Worm (Caenorhabditis elegans) whole organism, L2 larva: ENCODE measurements around the gene srz-24.

Source experiments
- aly-2 ChIP-seq: fragments of 150-350 bp; optimal IDR thresholded peaks from 2 replicates; lab custom pipeline; 2014; ENCODE audit warnings: missing biosample characterization, missing genetic modification characterization
- ceh-16 ChIP-seq: fragments of 150-350 bp; optimal IDR thresholded peaks from 2 replicates; lab custom pipeline; 2014; ENCODE audit warnings: missing biosample characterization, missing genetic modification characterization
- lin-13 ChIP-seq: fragments of 150-350 bp; optimal IDR thresholded peaks from 2 replicates; lab custom pipeline; 2014; ENCODE audit warnings: missing biosample characterization, missing genetic modification reagents, missing genetic modification characterization
- mdl-1 ChIP-seq, 2 experiments: fragments of 150-350 bp in 1 of 2; sonication (generic microtip) in 1 of 2; optimal IDR thresholded peaks; 2 replicates each; lab custom pipeline; 2017; ENCODE audit warnings: missing biosample characterization in 2 of 2, missing genetic modification characterization in 2 of 2
- nhr-12 ChIP-seq: fragments of 150-350 bp; optimal IDR thresholded peaks from 2 replicates; lab custom pipeline; 2014; ENCODE audit warnings: missing biosample characterization, missing genetic modification characterization
- skn-1 ChIP-seq: sonication (generic microtip); optimal IDR thresholded peaks from 2 replicates; lab custom pipeline; 2017; ENCODE audit warnings: missing biosample characterization, missing genetic modification characterization
- snpc-4 ChIP-seq: fragments of 150-350 bp; optimal IDR thresholded peaks from 2 replicates; lab custom pipeline; 2014; ENCODE audit warnings: missing biosample characterization, missing genetic modification characterization
- ztf-11 ChIP-seq: sonication (generic microtip); optimal IDR thresholded peaks from 2 replicates; lab custom pipeline; 2017; ENCODE audit warnings: missing biosample characterization, missing genetic modification characterization

DNA sequence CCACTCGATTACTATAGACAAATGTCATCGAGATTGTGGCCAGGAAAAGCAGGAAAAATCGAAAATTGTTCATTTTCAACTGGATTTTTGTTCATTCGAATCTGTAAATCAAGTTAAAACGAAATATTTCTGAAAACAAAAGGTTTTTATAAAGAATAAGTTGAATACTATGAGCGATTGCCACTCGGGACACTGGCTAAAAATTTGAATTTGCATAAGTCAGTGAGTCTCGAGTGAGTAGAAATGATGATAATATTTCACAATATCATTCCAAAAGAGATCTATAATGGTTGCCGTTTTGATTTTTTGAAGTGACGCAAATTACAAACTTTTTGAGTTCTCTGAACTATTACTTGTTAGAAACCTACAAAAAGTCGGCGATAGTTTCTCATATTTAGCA is 39.6 kb upstream of the srz-24 start, which contains the start of gene T28H11.8:
- no peak for TF ChIP-seq ceh-16
- TF ChIP-seq lin-13: no peak
- no peak for TF ChIP-seq ztf-11 (tag; lab: Kevin White, UChicago)
- no peak for TF ChIP-seq nhr-12 (tag; lab: Kevin White, UChicago)
- TF ChIP-seq snpc-4 (tag; lab: Kevin White, UChicago): no peak
- no peak for TF ChIP-seq mdl-1 (tag; optimal IDR thresholded peaks at IDR 0.05; lab: Kevin White, UChicago)
- no peak for TF ChIP-seq skn-1 (tag; lab: Kevin White, UChicago)
- TF ChIP-seq aly-2: no peak
